Fruit fly (Drosophila melanogaster) whole organism, prepupa: ENCODE measurements around the gene Lk.

Experiments used
- CG10631 ChIP-seq: fragments of 200-800 bp; sonication (Bioruptor generic); optimal IDR thresholded peaks from 2 replicates; lab custom pipeline; 2016; ENCODE audit warnings: missing biosample characterization, missing genetic modification characterization
- CG11294 ChIP-seq: fragments of 200-800 bp; sonication (Bioruptor generic); IDR thresholded peaks from 2 replicates; pipeline ENCODE4 v1.3.6; 2022; ENCODE audit warnings: missing biosample characterization, missing genetic modification characterization
- CG11902 ChIP-seq: fragments of 200-800 bp; sonication (Bioruptor generic); optimal IDR thresholded peaks from 3 replicates; lab custom pipeline; 2016; ENCODE audit warnings: missing biosample characterization, missing genetic modification characterization
- CG16779 ChIP-seq: fragments of 200-800 bp; sonication (Bioruptor generic); optimal IDR thresholded peaks from 3 replicates; lab custom pipeline; 2017; ENCODE audit warnings: missing biosample characterization, mild to moderate bottlenecking, missing genetic modification characterization
- CG3032 ChIP-seq: fragments of 200-800 bp; optimal IDR thresholded peaks from 2 replicates; lab custom pipeline; 2019; ENCODE audit warnings: missing biosample characterization, mild to moderate bottlenecking, missing genetic modification characterization, moderate library complexity
- CG3919 ChIP-seq: fragments of 200-800 bp; sonication (Bioruptor generic); optimal IDR thresholded peaks from 3 replicates; lab custom pipeline; 2016; ENCODE audit warnings: missing biosample characterization, missing genetic modification characterization
- CG6792 ChIP-seq: fragments of 200-800 bp; sonication (Bioruptor generic); optimal IDR thresholded peaks from 3 replicates; lab custom pipeline; 2016; ENCODE audit warnings: missing biosample characterization, missing genetic modification characterization
- CG6854 ChIP-seq: fragments of 200-800 bp; sonication (Bioruptor generic); optimal IDR thresholded peaks from 2 replicates; lab custom pipeline; 2017; ENCODE audit warnings: missing biosample characterization, mild to moderate bottlenecking, missing genetic modification characterization
- CG8119 ChIP-seq: fragments of 200-800 bp; sonication (Bioruptor generic); IDR thresholded peaks from 3 replicates; pipeline ENCODE4 v1.3.6; 2022; ENCODE audit warnings: missing biosample characterization, missing genetic modification characterization
- CG9139 ChIP-seq: fragments of 200-800 bp; sonication (Bioruptor generic); optimal IDR thresholded peaks from 3 replicates; lab custom pipeline; 2017; ENCODE audit warnings: missing biosample characterization, mild to moderate bottlenecking, missing genetic modification characterization
- Eip78C ChIP-seq: fragments of 200-800 bp; sonication (Bioruptor generic); peaks from one replicate; lab custom pipeline; 2016; ENCODE audit warnings: missing biosample characterization, missing genetic modification characterization
- Eip93F ChIP-seq: fragments of 200-800 bp; sonication (Bioruptor generic); optimal IDR thresholded peaks from 2 replicates; lab custom pipeline; 2016; ENCODE audit warnings: missing biosample characterization, mild to moderate bottlenecking, missing genetic modification characterization
- Gug ChIP-seq: fragments of 200-800 bp; sonication (Bioruptor generic); IDR thresholded peaks from 2 replicates; pipeline ENCODE4 v1.3.6; 2022; ENCODE audit warnings: missing biosample characterization, missing genetic modification characterization
- Hr38 ChIP-seq: sonication (Bioruptor generic); optimal IDR thresholded peaks from 2 replicates; lab custom pipeline; 2016; ENCODE audit warnings: missing biosample characterization, missing genetic modification characterization
- Hr4 ChIP-seq: fragments of 200-800 bp; sonication (Bioruptor generic); optimal IDR thresholded peaks from 3 replicates; lab custom pipeline; 2016; ENCODE audit warnings: missing biosample characterization, missing genetic modification characterization
- achi ChIP-seq: fragments of 200-800 bp; sonication (Bioruptor generic); optimal IDR thresholded peaks from 3 replicates; lab custom pipeline; 2016; ENCODE audit warnings: missing biosample characterization, missing genetic modification characterization
- dsx ChIP-seq: fragments of 200-800 bp; optimal IDR thresholded peaks from 3 replicates; lab custom pipeline; 2019; ENCODE audit warnings: missing biosample characterization, mild to moderate bottlenecking, missing genetic modification characterization, moderate library complexity; ENCODE audit not compliant: poor library complexity, severe bottlenecking
- eg ChIP-seq: fragments of 200-800 bp; sonication (Bioruptor generic); IDR thresholded peaks from 3 replicates; pipeline ENCODE4 v1.3.6; 2022; ENCODE audit warnings: missing biosample characterization, missing genetic modification characterization
- fkh ChIP-seq: fragments of 200-800 bp; sonication (Bioruptor generic); optimal IDR thresholded peaks from 3 replicates; lab custom pipeline; 2017; ENCODE audit warnings: missing biosample characterization, mild to moderate bottlenecking, missing genetic modification characterization, moderate library complexity
- lz ChIP-seq: fragments of 200-800 bp; sonication (Bioruptor generic); optimal IDR thresholded peaks from 3 replicates; lab custom pipeline; 2016; ENCODE audit warnings: missing biosample characterization, missing genetic modification characterization
- pdm3 ChIP-seq: fragments of 200-800 bp; sonication (Bioruptor generic); optimal IDR thresholded peaks from 3 replicates; lab custom pipeline; 2016; ENCODE audit warnings: missing biosample characterization, missing genetic modification characterization
- svp ChIP-seq: fragments of 200-800 bp; sonication (Bioruptor generic); peaks from one replicate; lab custom pipeline; 2016; ENCODE audit warnings: missing biosample characterization, missing genetic modification characterization
- topi ChIP-seq: fragments of 200-800 bp; sonication (Bioruptor generic); optimal IDR thresholded peaks from 3 replicates; lab custom pipeline; 2016; ENCODE audit warnings: missing biosample characterization, missing genetic modification characterization
- vri ChIP-seq: fragments of 200-800 bp; sonication (Bioruptor generic); optimal IDR thresholded peaks from 3 replicates; lab custom pipeline; 2016; ENCODE audit warnings: missing biosample characterization, mild to moderate bottlenecking, missing genetic modification characterization

Lk gene

dm6 chr3L:14560664-14561063 is at the start of gene Lk:
TSS of gene Lk (minus strand) at chr3L:14560764.
- no peak for TF ChIP-seq dsx (GFP tag; lab: Kevin White, UChicago)
- no peak for TF ChIP-seq CG8119 (GFP tag; lab: Robert Waterston, UW)
- no peak for TF ChIP-seq topi (GFP tag; lab: Kevin White, UChicago)

- no peak for TF ChIP-seq CG6854 (GFP tag; lab: Kevin White, UChicago)
- TF ChIP-seq vri (GFP tag; lab: Kevin White, UChicago): peak; percentile 23
- no peak for TF ChIP-seq lz (GFP tag; lab: Kevin White, UChicago)
- TF ChIP-seq Gug: no peak
- TF ChIP-seq CG3032 (tag; lab: Kevin White, UChicago): no peak
- peak; percentile 93 for TF ChIP-seq svp
- TF ChIP-seq Eip78C (GFP tag; lab: Kevin White, UChicago): peak; percentile 6
Observed at dm6 chr3L:14609138-14609729, 48.7 kb upstream of the Lk start.

- TF ChIP-seq CG10631 (GFP tag; lab: Kevin White, UChicago) (no peak), CG3919 (GFP tag; lab: Kevin White, UChicago) (peak; percentile 5), Eip78C (GFP tag; lab: Kevin White, UChicago) (peak; percentile 56), eg (GFP tag; lab: Robert Waterston, UW) (0 out of 3 replicates have a peak, but pooled peaks have one; percentile 48)
- TF ChIP-seq, all 60 proteins: peak for 3
Observed at dm6 chr3L:14607620-14608019, 47.1 kb upstream of the Lk start.

dm6 chr3L:14605291-14605690 is 44.7 kb upstream of the Lk start:
- TF ChIP-seq Eip93F (GFP tag; lab: Kevin White, UChicago) (no peak), Eip78C (GFP tag; lab: Kevin White, UChicago) (peak; percentile 65)

dm6 chr3L:14603160-14603559 is 42.6 kb upstream of the Lk start:
- TF ChIP-seq Eip78C (GFP tag; lab: Kevin White, UChicago) (peak; percentile 23), CG9139 (GFP tag; lab: Kevin White, UChicago) (no peak), fkh (GFP tag; lab: Kevin White, UChicago) (peak; percentile 16)

- no peak for TF ChIP-seq Hr38 (GFP tag; lab: Kevin White, UChicago)
- TF ChIP-seq CG6792 (GFP tag; lab: Kevin White, UChicago): no peak
- no peak for TF ChIP-seq eg (GFP tag; lab: Robert Waterston, UW)
- TF ChIP-seq achi (GFP tag; lab: Kevin White, UChicago): no peak
- TF ChIP-seq vri (GFP tag; lab: Kevin White, UChicago): no peak
- TF ChIP-seq CG16779: no peak
- no peak for TF ChIP-seq CG11902 (GFP tag; lab: Kevin White, UChicago)
Observed at dm6 chr3L:14600570-14600969, 40.0 kb upstream of the Lk start.

dm6 chr3L:14599503-14599902 is 38.9 kb upstream of the Lk start, which contains the start of gene HGTX:
TSS of gene HGTX (minus strand) at chr3L:14599540.
- no peak for TF ChIP-seq CG16779
- TF ChIP-seq fkh (GFP tag; lab: Kevin White, UChicago): peak; percentile 73

- TF ChIP-seq vri (GFP tag; lab: Kevin White, UChicago) (no peak), lz (GFP tag; lab: Kevin White, UChicago) (no peak), pdm3 (GFP tag; lab: Kevin White, UChicago) (no peak), CG11294 (GFP tag; lab: Robert Waterston, UW) (no peak), Eip78C (GFP tag; lab: Kevin White, UChicago) (no peak), Hr4 (GFP tag; lab: Kevin White, UChicago) (no peak)
- TF ChIP-seq, all 60 proteins: peak for 0
Observed at dm6 chr3L:14592166-14592565, 31.6 kb upstream of the Lk start.
